Worm (Caenorhabditis elegans) whole organism, L4/young adult: ENCODE measurements around the gene F26D11.12.

ENCODE experiments used
- W03F9.2 ChIP-seq: fragments of 150-350 bp; optimal IDR thresholded peaks from 2 replicates; lab custom pipeline; 2014; ENCODE audit warnings: missing biosample characterization, missing genetic modification characterization
- dao-5 ChIP-seq: sonication (generic microtip); optimal IDR thresholded peaks from 2 replicates; lab custom pipeline; 2016; ENCODE audit warnings: missing genotype, missing genetic modification characterization, moderate library complexity, missing compliant biosample characterization
- him-1 ChIP-seq: sonication (generic microtip); optimal IDR thresholded peaks from 2 replicates; lab custom pipeline; 2016; ENCODE audit warnings: missing genotype, missing genetic modification reagents, missing genetic modification characterization, missing compliant biosample characterization

DNA sequence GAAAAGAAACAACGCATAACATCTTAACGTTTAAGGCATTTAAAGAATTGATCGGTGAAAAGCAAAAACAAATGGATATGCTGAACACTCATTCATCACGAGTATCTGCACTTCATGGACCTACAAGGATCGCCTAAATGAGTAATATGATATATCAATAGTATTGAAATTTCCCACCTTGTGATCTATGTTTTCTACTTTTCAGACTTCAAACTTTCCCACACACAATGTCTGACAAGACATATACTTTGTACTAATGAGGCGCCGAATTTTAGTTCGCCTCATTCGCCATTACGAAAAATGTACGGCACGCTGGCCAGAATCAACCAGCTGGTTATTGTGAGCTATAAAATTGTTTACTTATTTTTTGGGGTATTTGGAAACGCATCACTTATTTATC, 28.3 kb downstream of the F26D11.12 start, which contains the start of gene srsx-6:
- no peak for TF ChIP-seq W03F9.2
- TF ChIP-seq him-1 (tag; lab: Kevin White, UChicago): no peak
- TF ChIP-seq dao-5: no peak
